Worm (Caenorhabditis elegans): ENCODE results near the gene lgc-43.

ce11 chrIV:10538584-10538983, 39.9 kb upstream of the lgc-43 start, which contains the start of gene T07G12.4:
- no peak for TF ChIP-seq daf-12 (tag; optimal IDR thresholded peaks at IDR 0.05)
- TF ChIP-seq pqm-1 (tag; optimal IDR thresholded peaks at IDR 0.05): no peak
- no peak for TF ChIP-seq F44E2.7 (GFP tag; IDR thresholded peaks at IDR 0.05)

Measured in whole organism, L4 larva.